Fruit fly (Drosophila melanogaster) whole organism, embryonic: ENCODE data around the gene stv.

Experiments used
- Atf-2 ChIP-seq: fragments of 200-800 bp; sonication (Bioruptor generic); optimal IDR thresholded peaks from 2 replicates; lab custom pipeline; 2016; ENCODE audit warnings: missing biosample characterization, missing genetic modification characterization
- CG10543 ChIP-seq: fragments of 200-800 bp; sonication (Bioruptor generic); optimal IDR thresholded peaks from 3 replicates; lab custom pipeline; 2017; ENCODE audit warnings: missing biosample characterization, mild to moderate bottlenecking, missing genetic modification characterization, moderate library complexity
- CG14710 ChIP-seq: fragments of 200-800 bp; sonication (Bioruptor generic); optimal IDR thresholded peaks from 3 replicates; lab custom pipeline; 2019; ENCODE audit warnings: missing biosample characterization, mild to moderate bottlenecking, missing genetic modification characterization, moderate library complexity
- CG15269 ChIP-seq: fragments of 200-800 bp; sonication (Bioruptor generic); optimal IDR thresholded peaks from 2 replicates; lab custom pipeline; 2018; ENCODE audit warnings: missing biosample characterization, mild to moderate bottlenecking, missing genetic modification characterization, moderate library complexity
- CG15696 ChIP-seq: fragments of 200-800 bp; sonication (Bioruptor generic); optimal IDR thresholded peaks from 2 replicates; lab custom pipeline; 2019; ENCODE audit warnings: missing biosample characterization, mild to moderate bottlenecking, missing genetic modification characterization, moderate library complexity
- CG1603 ChIP-seq: fragments of 200-800 bp; sonication (Bioruptor generic); optimal IDR thresholded peaks from 2 replicates; lab custom pipeline; 2019; ENCODE audit warnings: missing biosample characterization, mild to moderate bottlenecking, missing genetic modification characterization, moderate library complexity
- CG1647 ChIP-seq: fragments of 200-800 bp; sonication (Bioruptor generic); optimal IDR thresholded peaks from 3 replicates; lab custom pipeline; 2016; ENCODE audit warnings: missing biosample characterization, missing genetic modification characterization
- CG17829 ChIP-seq: fragments of 200-800 bp; optimal IDR thresholded peaks from 2 replicates; lab custom pipeline; 2019; ENCODE audit warnings: missing biosample characterization, mild to moderate bottlenecking, missing genetic modification characterization, moderate library complexity
- CG18764 ChIP-seq: fragments of 200-800 bp; sonication (Bioruptor generic); optimal IDR thresholded peaks from 3 replicates; lab custom pipeline; 2016; ENCODE audit warnings: missing biosample characterization, missing genetic modification characterization
- CG34376 ChIP-seq: fragments of 200-800 bp; sonication (Bioruptor generic); optimal IDR thresholded peaks from 2 replicates; lab custom pipeline; 2018; ENCODE audit warnings: missing biosample characterization, mild to moderate bottlenecking, missing genetic modification characterization
- CG4360 ChIP-seq: fragments of 200-800 bp; sonication (Bioruptor generic); IDR thresholded peaks from 2 replicates; pipeline ENCODE4 v1.3.6; 2022; ENCODE audit warnings: missing biosample characterization, missing genetic modification characterization
- CG6854 ChIP-seq: fragments of 200-800 bp; sonication (Bioruptor generic); optimal IDR thresholded peaks from 3 replicates; lab custom pipeline; 2017; ENCODE audit warnings: missing biosample characterization, mild to moderate bottlenecking, missing genetic modification characterization
- CG7271 ChIP-seq: fragments of 200-800 bp; sonication (Bioruptor generic); optimal IDR thresholded peaks from 2 replicates; lab custom pipeline; 2018; ENCODE audit warnings: missing biosample characterization, mild to moderate bottlenecking, missing genetic modification characterization, moderate library complexity
- CoRest ChIP-seq: fragments of 200-800 bp; sonication (Bioruptor generic); optimal IDR thresholded peaks from 3 replicates; lab custom pipeline; 2018; ENCODE audit warnings: missing biosample characterization, mild to moderate bottlenecking, missing genetic modification characterization, moderate library complexity
- CrebB ChIP-seq: fragments of 200-800 bp; sonication (Bioruptor generic); optimal IDR thresholded peaks from 3 replicates; lab custom pipeline; 2018; ENCODE audit warnings: missing biosample characterization, mild to moderate bottlenecking, missing genetic modification characterization
- Dip2 ChIP-seq: fragments of 200-800 bp; sonication (Bioruptor generic); IDR thresholded peaks from 2 replicates; pipeline ENCODE4 v1.3.6; 2022; ENCODE audit warnings: missing biosample characterization, missing genetic modification characterization
- Dref ChIP-seq: fragments of 200-800 bp; sonication (Bioruptor generic); IDR thresholded peaks from 2 replicates; pipeline ENCODE4 v1.3.6; 2022; ENCODE audit warnings: missing biosample characterization, missing genetic modification characterization
- H2.0 ChIP-seq: fragments of 200-800 bp; sonication (Bioruptor generic); IDR thresholded peaks from 2 replicates; pipeline ENCODE4 v1.3.6; 2022; ENCODE audit warnings: missing biosample characterization, missing genetic modification characterization
- HLH3B ChIP-seq: fragments of 200-800 bp; sonication (Bioruptor generic); IDR thresholded peaks from 2 replicates; pipeline ENCODE4 v1.3.6; 2022; ENCODE audit warnings: missing biosample characterization, missing genetic modification characterization
- Kr ChIP-seq: fragments of 200-800 bp; sonication (Bioruptor generic); optimal IDR thresholded peaks from 2 replicates; lab custom pipeline; 2017; ENCODE audit warnings: missing biosample characterization, mild to moderate bottlenecking, missing genetic modification characterization
- Nf-YB ChIP-seq: fragments of 200-800 bp; sonication (Bioruptor generic); optimal IDR thresholded peaks from 3 replicates; lab custom pipeline; 2019; ENCODE audit warnings: missing biosample characterization, mild to moderate bottlenecking, missing genetic modification characterization, moderate library complexity
- Ravus ChIP-seq: fragments of 200-800 bp; sonication (Bioruptor generic); IDR thresholded peaks from 2 replicates; pipeline ENCODE4 v1.3.6; 2022; ENCODE audit warnings: missing biosample characterization, missing genetic modification characterization
- TFAM ChIP-seq: fragments of 200-800 bp; sonication (Bioruptor generic); optimal IDR thresholded peaks from 2 replicates; lab custom pipeline; 2017; ENCODE audit warnings: missing biosample characterization, missing genetic modification characterization, inconsistent platforms
- Xbp1 ChIP-seq: fragments of 200-800 bp; sonication (Bioruptor generic); optimal IDR thresholded peaks from 3 replicates; lab custom pipeline; 2016; ENCODE audit warnings: missing biosample characterization, mild to moderate bottlenecking, missing genetic modification characterization
- Xrp1 ChIP-seq: fragments of 200-800 bp; sonication (Bioruptor generic); IDR thresholded peaks from 2 replicates; pipeline ENCODE4 v1.3.6; 2022; ENCODE audit warnings: missing biosample characterization, missing genetic modification characterization
- al ChIP-seq: fragments of 200-800 bp; sonication (Bioruptor generic); IDR thresholded peaks from 2 replicates; pipeline ENCODE4 v1.3.6; 2022; ENCODE audit warnings: missing biosample characterization, missing genetic modification characterization
- ase ChIP-seq: fragments of 200-800 bp; sonication (Bioruptor generic); IDR thresholded peaks from 3 replicates; pipeline ENCODE4 v1.3.6; 2022; ENCODE audit warnings: missing biosample characterization, missing genetic modification characterization
- bbx ChIP-seq: fragments of 200-800 bp; sonication (Bioruptor generic); IDR thresholded peaks from 2 replicates; pipeline ENCODE4 v1.3.6; 2022; ENCODE audit warnings: missing biosample characterization, missing genetic modification characterization; ENCODE audit not compliant: partially characterized antibody
- croc ChIP-seq: fragments of 200-800 bp; sonication (Bioruptor generic); conservative IDR thresholded peaks from 3 replicates; pipeline ENCODE4 v1.3.6; 2022; ENCODE audit warnings: missing biosample characterization, missing genetic modification characterization
- crol ChIP-seq: fragments of 200-800 bp; sonication (Bioruptor generic); IDR thresholded peaks from 2 replicates; pipeline ENCODE4 v1.3.6; 2022; ENCODE audit warnings: missing biosample characterization, missing genetic modification characterization
- da ChIP-seq: fragments of 200-800 bp; sonication (Bioruptor generic); optimal IDR thresholded peaks from 2 replicates; lab custom pipeline; 2016; ENCODE audit warnings: missing biosample characterization, missing genetic modification characterization
- dimm ChIP-seq: fragments of 200-800 bp; sonication (Bioruptor generic); IDR thresholded peaks from 2 replicates; pipeline ENCODE4 v1.3.6; 2022; ENCODE audit warnings: missing biosample characterization, missing genetic modification characterization
- gcm ChIP-seq: fragments of 200-800 bp; sonication (Bioruptor generic); optimal IDR thresholded peaks from 2 replicates; lab custom pipeline; 2019; ENCODE audit warnings: missing biosample characterization, mild to moderate bottlenecking, missing genetic modification characterization, moderate library complexity
- gsb ChIP-seq: fragments of 200-800 bp; sonication (Bioruptor generic); IDR thresholded peaks from 2 replicates; pipeline ENCODE4 v1.3.6; 2022; ENCODE audit warnings: missing biosample characterization, missing genetic modification characterization
- gt ChIP-seq: fragments of 200-800 bp; sonication (Bioruptor generic); IDR thresholded peaks from 2 replicates; pipeline ENCODE4 v1.3.6; 2022; ENCODE audit warnings: missing biosample characterization, missing genetic modification characterization
- hbn ChIP-seq: fragments of 200-800 bp; sonication (Bioruptor generic); IDR thresholded peaks from 2 replicates; pipeline ENCODE4 v1.3.6; 2022; ENCODE audit warnings: missing biosample characterization, missing genetic modification characterization; ENCODE audit not compliant: partially characterized antibody
- her ChIP-seq: fragments of 200-800 bp; sonication (Bioruptor generic); optimal IDR thresholded peaks from 2 replicates; lab custom pipeline; 2016; ENCODE audit warnings: missing biosample characterization, missing genetic modification characterization
- kah ChIP-seq: fragments of 200-800 bp; sonication (Bioruptor generic); optimal IDR thresholded peaks from 2 replicates; lab custom pipeline; 2018; ENCODE audit warnings: missing biosample characterization, mild to moderate bottlenecking, missing genetic modification characterization
- klu ChIP-seq: fragments of 200-800 bp; sonication (Bioruptor generic); IDR thresholded peaks from 2 replicates; pipeline ENCODE4 v1.3.6; 2022; ENCODE audit warnings: missing biosample characterization, missing genetic modification characterization
- kni ChIP-seq: fragments of 200-800 bp; sonication (Bioruptor generic); optimal IDR thresholded peaks from 3 replicates; lab custom pipeline; 2017; ENCODE audit warnings: mild to moderate bottlenecking, missing biosample characterization, missing genetic modification reagents, missing genetic modification characterization
- oc ChIP-seq: fragments of 200-800 bp; sonication (Bioruptor generic); optimal IDR thresholded peaks from 2 replicates; lab custom pipeline; 2018; ENCODE audit warnings: missing biosample characterization, mild to moderate bottlenecking, missing genetic modification characterization, moderate library complexity
- ro ChIP-seq: fragments of 200-800 bp; sonication (Bioruptor generic); IDR thresholded peaks from 2 replicates; pipeline ENCODE4 v1.3.6; 2022; ENCODE audit warnings: missing biosample characterization, missing genetic modification characterization
- ssp ChIP-seq: fragments of 200-800 bp; sonication (Bioruptor generic); IDR thresholded peaks from 2 replicates; pipeline ENCODE4 v1.3.6; 2022; ENCODE audit warnings: missing biosample characterization, missing genetic modification characterization
- stc ChIP-seq: fragments of 200-800 bp; sonication (Bioruptor generic); IDR thresholded peaks from 2 replicates; pipeline ENCODE4 v1.3.6; 2022; ENCODE audit warnings: missing biosample characterization, missing genetic modification characterization
- tio ChIP-seq: fragments of 200-800 bp; sonication (Bioruptor generic); optimal IDR thresholded peaks from 2 replicates; lab custom pipeline; 2017; ENCODE audit warnings: missing biosample characterization, missing genetic modification characterization, inconsistent platforms
- toy ChIP-seq: fragments of 200-800 bp; sonication (Bioruptor generic); IDR thresholded peaks from 2 replicates; pipeline ENCODE4 v1.3.6; 2022; ENCODE audit warnings: missing biosample characterization, missing genetic modification characterization
- unc-4 ChIP-seq: fragments of 200-800 bp; sonication (Bioruptor generic); IDR thresholded peaks from 2 replicates; pipeline ENCODE4 v1.3.6; 2022; ENCODE audit warnings: missing biosample characterization, missing genetic modification characterization; ENCODE audit not compliant: partially characterized antibody
- wdn ChIP-seq: fragments of 200-800 bp; sonication (Bioruptor generic); IDR thresholded peaks from 2 replicates; pipeline ENCODE4 v1.3.6; 2022; ENCODE audit warnings: missing biosample characterization, missing genetic modification characterization
- wor ChIP-seq: fragments of 200-800 bp; sonication (Bioruptor generic); IDR thresholded peaks from 2 replicates; pipeline ENCODE4 v1.3.6; 2022; ENCODE audit warnings: missing biosample characterization, missing genetic modification characterization
- z ChIP-seq: fragments of 200-800 bp; sonication (Bioruptor generic); IDR thresholded peaks from 3 replicates; pipeline ENCODE4 v1.3.6; 2022; ENCODE audit warnings: missing biosample characterization, missing genetic modification characterization
- zfh2 ChIP-seq: fragments of 200-800 bp; sonication (Bioruptor generic); optimal IDR thresholded peaks from 2 replicates; lab custom pipeline; 2016; ENCODE audit warnings: missing biosample characterization, missing genetic modification characterization

Gene stv

dm6 chr3L:13513112-13513538 is 35.8 kb downstream of the stv start, which contains the start of the genes Vps36 and Liprin-beta (continued):
- no peak for TF ChIP-seq CG6854
- peak; percentile 72 for TF ChIP-seq Dref (GFP tag; lab: Robert Waterston, UW)
- peak; percentile 91 for TF ChIP-seq CG17829 (tag; lab: Kevin White, UChicago)
- peak; percentile 96 for TF ChIP-seq zfh2 (GFP tag; lab: Kevin White, UChicago)
- TF ChIP-seq CG15269 (tag; lab: Kevin White, UChicago), result no peak
- no peak for TF ChIP-seq CG10543 (GFP tag; lab: Kevin White, UChicago)
- peak; percentile 41; the same call in 1 of the 2 replicates for TF ChIP-seq dimm (GFP tag; lab: Robert Waterston, UW)
- 0 out of 2 replicates have a peak, but pooled peaks have one; percentile 6 for TF ChIP-seq CG4360 (GFP tag; lab: Robert Waterston, UW)
- TF ChIP-seq ssp (GFP tag; lab: Robert Waterston, UW), result peak; percentile 85
- TF ChIP-seq al (GFP tag; lab: Robert Waterston, UW), result peak; percentile 86
- no peak for TF ChIP-seq CG1603
- peak; percentile 62 for TF ChIP-seq kah
- TF ChIP-seq z (GFP tag; lab: Robert Waterston, UW), result no peak
- peak; percentile 63 for TF ChIP-seq CG34376
- peak; percentile 95 for TF ChIP-seq Xbp1 (GFP tag; lab: Kevin White, UChicago)
- TF ChIP-seq unc-4 (GFP tag; lab: Robert Waterston, UW), result peak; percentile 96
- TF ChIP-seq Ravus (GFP tag; lab: Robert Waterston, UW), result peak; percentile 49
- TF ChIP-seq crol (GFP tag; lab: Robert Waterston, UW), result no peak
- TF ChIP-seq da, result peak; percentile 80
- TF ChIP-seq Nf-YB (GFP tag; lab: Kevin White, UChicago), result peak; percentile 62
- no peak for TF ChIP-seq kni
- TF ChIP-seq klu (GFP tag; lab: Robert Waterston, UW), result peak; percentile 80
- TF ChIP-seq tio (GFP tag; lab: Kevin White, UChicago), result no peak
- TF ChIP-seq gcm (GFP tag; lab: Kevin White, UChicago), result no peak
- TF ChIP-seq toy (GFP tag; lab: Robert Waterston, UW), result no peak
- peak; percentile 77 for TF ChIP-seq CG18764
- TF ChIP-seq croc, result peak; percentile 73
- peak; percentile 89 for TF ChIP-seq H2.0 (GFP tag; lab: Robert Waterston, UW)
- TF ChIP-seq ro, result peak; percentile 50; the same call in 1 of the 2 replicates
- TF ChIP-seq HLH3B (GFP tag; lab: Robert Waterston, UW), result peak; percentile 89
- peak; percentile 48 for TF ChIP-seq CrebB (tag; lab: Kevin White, UChicago)
- TF ChIP-seq wdn (GFP tag; lab: Robert Waterston, UW), result peak; percentile 74
- TF ChIP-seq bbx (GFP tag; lab: Robert Waterston, UW), result peak; percentile 84
- peak; percentile 83 for TF ChIP-seq ase (GFP tag; lab: Robert Waterston, UW)
- TF ChIP-seq CG1647 (GFP tag; lab: Kevin White, UChicago), result peak; percentile 85
- no peak for TF ChIP-seq Kr (GFP tag; lab: Kevin White, UChicago)
- peak; percentile 58 for TF ChIP-seq CG7271 (tag; lab: Kevin White, UChicago)
- TF ChIP-seq CG15696, result peak; percentile 87
- peak; percentile 4 for TF ChIP-seq TFAM (GFP tag; lab: Kevin White, UChicago)
- TF ChIP-seq Atf-2 (GFP tag; lab: Kevin White, UChicago), result peak; percentile 90
- TF ChIP-seq her (GFP tag; lab: Kevin White, UChicago), result peak; percentile 81
- peak; percentile 43; the same call in 1 of the 2 replicates for TF ChIP-seq Dip2
- TF ChIP-seq hbn (GFP tag; lab: Robert Waterston, UW), result peak; percentile 94
- peak; percentile 86 for TF ChIP-seq Xrp1 (GFP tag; lab: Robert Waterston, UW)
- peak; percentile 84 for TF ChIP-seq wor (GFP tag; lab: Robert Waterston, UW)
- peak; percentile 94 for TF ChIP-seq CG14710 (tag; lab: Kevin White, UChicago)
- peak; percentile 71; the same call in 1 of the 2 replicates for TF ChIP-seq stc (GFP tag; lab: Robert Waterston, UW)
- no peak for TF ChIP-seq oc (tag; lab: Kevin White, UChicago)
- TF ChIP-seq CoRest, result peak; percentile 92
- peak; percentile 62 for TF ChIP-seq gsb (GFP tag; lab: Robert Waterston, UW)
- TF ChIP-seq gt (GFP tag; lab: Robert Waterston, UW), result peak; percentile 74
